Worm (Caenorhabditis elegans) whole organism, midembryonic: ENCODE measurements around the gene srbc-36.

Source experiments
- T22C8.4 ChIP-seq: fragments of 200-800 bp; sonication (Bioruptor generic); IDR thresholded peaks from 2 replicates; pipeline ENCODE4 v1.3.6; 2022; ENCODE audit warnings: missing genetic modification characterization, missing compliant biosample characterization
- cog-1 ChIP-seq: sonication (generic microtip); optimal IDR thresholded peaks from 2 replicates; lab custom pipeline; 2016; ENCODE audit warnings: missing genetic modification characterization, missing compliant biosample characterization
- flt-1 ChIP-seq: fragments of 200-800 bp; sonication (Bioruptor generic); IDR thresholded peaks from 2 replicates; pipeline ENCODE4 v1.3.6; 2022; ENCODE audit warnings: missing genetic modification characterization, missing compliant biosample characterization
- klf-2 ChIP-seq: fragments of 200-800 bp; sonication (Bioruptor generic); conservative IDR thresholded peaks from 2 replicates; pipeline ENCODE4 v1.3.6; 2022; ENCODE audit warnings: missing genetic modification reagents, missing genetic modification characterization, missing compliant biosample characterization
- med-1 ChIP-seq: sonication (generic microtip); optimal IDR thresholded peaks from 2 replicates; lab custom pipeline; 2017; ENCODE audit warnings: missing genetic modification characterization, mild to moderate bottlenecking, missing compliant biosample characterization, antibody characterized with exemption, missing genetic modification reagents; ENCODE audit not compliant: insufficient read depth
- ref-1 ChIP-seq: fragments of 200-800 bp; sonication (Bioruptor generic); conservative IDR thresholded peaks from 2 replicates; pipeline ENCODE4 v1.3.6; 2022; ENCODE audit warnings: missing genetic modification reagents, missing genetic modification characterization, missing compliant biosample characterization
- tab-1 ChIP-seq: fragments of 200-800 bp; sonication (Bioruptor generic); IDR thresholded peaks from 2 replicates; pipeline ENCODE4 v1.3.6; 2022; ENCODE audit warnings: missing genetic modification characterization, missing compliant biosample characterization
- ztf-23 ChIP-seq: fragments of 200-800 bp; sonication (Bioruptor generic); IDR thresholded peaks from 2 replicates; pipeline ENCODE4 v1.3.6; 2022; ENCODE audit warnings: missing genetic modification reagents, missing genetic modification characterization, missing compliant biosample characterization
- ztf-29 ChIP-seq: fragments of 200-800 bp; sonication (Bioruptor generic); IDR thresholded peaks from 2 replicates; pipeline ENCODE4 v1.3.6; 2022; ENCODE audit warnings: missing genetic modification reagents, missing genetic modification characterization, missing compliant biosample characterization

srbc-36 gene

DNA sequence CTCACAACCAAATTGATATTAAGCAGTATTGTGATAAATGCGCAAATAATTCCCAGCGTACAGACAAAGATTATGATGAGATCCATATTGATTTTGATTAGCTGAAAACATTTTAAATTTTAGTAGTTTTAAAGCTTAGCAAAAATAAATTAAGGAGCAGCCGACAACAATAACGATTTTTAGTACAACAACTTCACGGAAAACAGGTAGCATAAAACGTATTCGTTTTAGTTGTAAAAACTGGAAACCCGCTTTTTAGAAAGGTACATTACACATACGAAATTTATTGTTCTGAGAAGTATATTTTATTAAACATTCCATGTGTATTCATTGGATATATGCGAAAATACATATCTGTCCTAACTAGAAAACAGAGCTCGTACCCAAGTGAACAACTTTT is at the start of gene srbc-36:
Gene srbc-36 (minus strand): TSS at position 101 of the 400 bp plus-strand sequence.
- TF ChIP-seq klf-2 (no peak), T22C8.4 (GFP tag; lab: Robert Waterston, UW) (no peak), cog-1 (tag; lab: Kevin White, UChicago) (no peak), ztf-23 (GFP tag; lab: Robert Waterston, UW) (no peak), med-1 (GFP tag; lab: Kevin White, UChicago) (no peak), tab-1 (GFP tag; lab: Robert Waterston, UW) (no peak), ref-1 (no peak), flt-1 (GFP tag; lab: Robert Waterston, UW) (no peak), ztf-29 (GFP tag; lab: Robert Waterston, UW) (no peak)

DNA sequence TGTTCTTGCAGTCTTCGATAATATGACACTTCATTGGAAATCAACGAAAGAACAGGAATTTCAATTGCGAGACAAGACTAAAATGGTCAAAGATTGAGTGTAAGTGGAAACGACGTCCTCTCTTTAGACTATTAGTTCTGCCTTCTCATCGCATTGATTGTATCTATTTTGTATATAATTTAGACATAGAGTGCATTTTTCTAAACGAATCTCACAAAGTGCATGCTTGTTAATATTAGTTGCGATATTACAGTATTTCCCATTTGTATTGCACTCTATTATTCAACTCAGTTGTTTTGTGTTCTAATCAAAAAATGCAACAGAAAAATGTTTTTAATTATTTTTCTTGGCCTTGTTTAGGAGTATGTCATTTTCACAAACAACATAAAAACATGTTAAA is 48.0 kb upstream of the srbc-36 start, which contains the start of gene nhr-93:
Gene nhr-93 (minus strand): TSS at position 101 of the 400 bp plus-strand sequence.
- TF ChIP-seq med-1 (GFP tag; lab: Kevin White, UChicago) (no peak), flt-1 (GFP tag; lab: Robert Waterston, UW) (no peak), T22C8.4 (GFP tag; lab: Robert Waterston, UW) (no peak), tab-1 (GFP tag; lab: Robert Waterston, UW) (no peak), ztf-29 (GFP tag; lab: Robert Waterston, UW) (no peak), klf-2 (no peak), ztf-23 (GFP tag; lab: Robert Waterston, UW) (no peak)

DNA sequence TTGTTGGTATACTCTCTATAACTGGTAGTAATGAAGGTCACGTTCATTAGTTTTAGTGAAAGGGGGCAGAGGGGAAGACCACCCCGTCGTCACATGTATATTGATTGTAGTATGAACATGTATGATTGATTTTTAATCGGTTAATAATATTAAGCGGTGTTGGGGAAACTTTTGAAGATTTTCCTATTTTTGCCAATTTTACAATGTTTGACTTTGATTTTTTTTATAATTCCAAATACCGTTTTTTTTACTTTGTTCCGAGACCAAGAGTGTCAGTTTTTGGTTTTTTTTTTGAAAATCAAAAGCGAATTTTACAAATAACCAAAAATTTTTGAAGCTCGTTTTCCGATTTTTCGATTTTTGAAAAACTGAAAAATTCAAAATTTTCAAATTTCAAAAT is 44.9 kb upstream of the srbc-36 start, which contains the start of gene nhr-221:
Gene nhr-221 (minus strand): TSS at position 101 of the 400 bp plus-strand sequence.
- TF ChIP-seq ref-1 (no peak), ztf-29 (GFP tag; lab: Robert Waterston, UW) (no peak), med-1 (GFP tag; lab: Kevin White, UChicago) (no peak), T22C8.4 (GFP tag; lab: Robert Waterston, UW) (no peak), cog-1 (tag; lab: Kevin White, UChicago) (no peak), klf-2 (no peak), flt-1 (GFP tag; lab: Robert Waterston, UW) (no peak), ztf-23 (GFP tag; lab: Robert Waterston, UW) (no peak), tab-1 (GFP tag; lab: Robert Waterston, UW) (no peak)

DNA sequence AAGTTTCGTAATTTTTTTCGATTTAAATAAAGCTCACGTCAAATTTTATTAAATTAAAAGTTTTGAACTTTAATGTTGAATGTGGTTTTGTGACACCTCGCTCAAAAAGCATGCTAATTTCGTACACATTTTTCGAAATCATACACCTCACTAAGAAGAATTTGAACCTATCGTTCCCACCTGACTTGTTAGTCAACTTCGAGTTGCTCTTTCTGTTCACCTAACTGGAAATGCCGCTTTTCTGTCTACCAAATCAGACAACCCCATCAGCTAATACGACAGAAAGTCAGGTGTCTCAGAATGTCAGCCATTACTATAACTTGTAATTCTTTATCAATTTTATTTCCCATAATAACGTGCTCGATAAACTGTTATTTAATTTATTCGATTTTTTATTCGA is 40.1 kb upstream of the srbc-36 start, which contains the start of gene srbc-66:
Gene srbc-66 (plus strand): TSS at position 301 of the 400 bp plus-strand sequence.
- no peak for TF ChIP-seq klf-2

DNA sequence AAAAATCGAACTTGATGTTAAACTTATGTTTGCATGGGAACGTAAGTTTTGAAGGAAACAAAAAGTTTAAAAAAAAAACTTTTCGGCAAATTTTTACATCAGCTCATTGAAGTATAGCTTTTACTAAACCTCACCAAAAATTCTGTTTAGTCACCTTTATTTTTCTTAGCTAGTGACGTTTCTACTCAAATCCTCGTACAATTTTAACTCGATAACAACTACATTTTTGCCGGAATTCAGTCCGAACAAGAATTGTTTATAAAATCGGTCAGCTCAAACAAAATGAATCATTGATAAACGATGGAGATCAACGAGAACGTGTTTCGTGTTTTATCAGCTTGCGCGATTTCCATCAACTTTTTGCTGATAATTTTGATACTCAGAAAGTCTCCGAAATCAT is 36.5 kb upstream of the srbc-36 start, which contains the start of gene str-260:
Gene str-260 (plus strand): TSS at position 301 of the 400 bp plus-strand sequence.
- TF ChIP-seq med-1 (GFP tag; lab: Kevin White, UChicago) (no peak), cog-1 (tag; lab: Kevin White, UChicago) (no peak), T22C8.4 (GFP tag; lab: Robert Waterston, UW) (no peak), tab-1 (GFP tag; lab: Robert Waterston, UW) (no peak), ztf-23 (GFP tag; lab: Robert Waterston, UW) (no peak), klf-2 (no peak), ref-1 (no peak), ztf-29 (GFP tag; lab: Robert Waterston, UW) (no peak), flt-1 (GFP tag; lab: Robert Waterston, UW) (no peak)

DNA sequence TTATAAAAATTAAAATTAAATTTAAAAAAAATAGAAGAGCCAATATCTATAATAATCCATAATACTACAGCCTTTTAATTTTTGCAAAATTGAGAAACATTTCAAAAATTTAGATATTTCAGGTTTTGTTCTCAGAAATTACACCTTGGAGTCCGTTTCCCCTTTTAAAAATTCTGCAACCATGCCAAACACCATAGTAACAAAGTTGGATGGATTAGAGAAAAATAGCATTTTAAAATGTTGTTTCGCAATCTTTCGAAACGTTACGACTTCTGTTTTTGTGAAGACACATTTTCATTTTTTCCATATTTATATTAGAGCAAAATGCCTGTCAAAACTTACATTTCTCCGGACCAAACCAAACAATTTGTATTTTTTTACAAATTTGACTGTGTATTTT is 34.6 kb upstream of the srbc-36 start, which contains the start of gene T24A6.7:
Gene T24A6.7 (plus strand): TSS at position 301 of the 400 bp plus-strand sequence.
- TF ChIP-seq med-1 (GFP tag; lab: Kevin White, UChicago) (no peak), klf-2 (no peak), ztf-23 (GFP tag; lab: Robert Waterston, UW) (no peak)

DNA sequence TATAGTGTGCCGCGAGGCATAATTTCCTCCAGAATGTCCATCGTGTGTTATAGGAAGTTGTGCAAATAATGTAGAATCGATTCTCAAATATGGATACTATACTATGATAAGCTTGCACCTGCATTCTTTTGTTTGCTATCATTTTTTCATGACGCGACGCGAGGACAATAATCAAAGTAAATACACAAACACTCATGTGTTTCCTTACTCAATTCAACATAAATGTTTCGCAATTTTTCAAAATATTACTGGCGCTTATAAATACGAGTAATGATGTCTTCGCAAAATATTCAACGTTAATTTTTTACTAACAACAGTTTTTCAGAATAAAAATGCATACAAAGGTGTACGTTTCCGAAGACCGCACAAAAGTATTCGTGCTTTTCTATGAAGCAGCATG is 32.9 kb upstream of the srbc-36 start, which contains the start of gene irg-1:
Gene irg-1 (plus strand): TSS at position 326 of the 400 bp plus-strand sequence.
- TF ChIP-seq ztf-23 (GFP tag; lab: Robert Waterston, UW), result no peak

DNA sequence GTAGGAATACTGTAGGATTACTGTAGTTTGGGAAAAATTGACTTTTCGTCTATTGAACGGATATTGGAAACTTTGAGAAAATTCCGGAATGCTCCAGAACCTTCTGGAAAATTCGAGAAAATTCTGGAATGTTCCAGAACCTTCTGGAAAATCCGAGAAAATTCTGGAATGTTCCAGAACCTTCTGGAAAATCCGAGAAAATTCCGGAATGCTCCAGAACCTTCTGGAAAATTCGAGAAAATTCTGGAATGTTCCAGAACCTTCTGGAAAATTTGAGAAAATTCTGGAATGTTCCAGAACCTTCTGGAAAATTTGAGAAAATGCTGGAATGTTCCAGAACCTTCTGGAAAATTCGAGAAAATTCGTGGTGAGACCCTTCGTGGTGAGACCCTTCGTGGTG is 30.1 kb upstream of the srbc-36 start:
- peak; percentile 65; the same call in 1 of the 2 replicates for TF ChIP-seq flt-1 (GFP tag; lab: Robert Waterston, UW)

DNA sequence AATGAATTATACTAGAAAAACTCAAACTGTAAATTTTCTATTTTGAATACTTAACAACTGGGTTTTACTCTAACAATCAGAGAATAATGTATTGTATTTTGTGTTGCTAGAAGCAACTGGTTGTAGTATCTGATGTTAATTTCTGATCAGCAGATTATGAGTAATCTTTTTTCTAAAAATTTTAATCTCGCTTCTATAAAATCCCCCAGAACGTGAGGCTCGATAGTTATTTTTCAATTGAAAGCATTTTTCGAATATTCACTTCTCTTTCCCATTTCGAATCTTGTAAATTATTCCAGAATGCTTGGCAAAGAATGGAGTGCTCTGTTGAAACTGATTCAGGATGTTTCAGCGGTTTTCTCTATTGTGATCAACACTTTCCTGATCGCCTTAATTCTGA is 27.6 kb upstream of the srbc-36 start, which contains the start of gene str-227:
Gene str-227 (plus strand): TSS at position 301 of the 400 bp plus-strand sequence.
- TF ChIP-seq klf-2 (no peak), ref-1 (no peak), cog-1 (tag; lab: Kevin White, UChicago) (no peak), tab-1 (GFP tag; lab: Robert Waterston, UW) (no peak), flt-1 (GFP tag; lab: Robert Waterston, UW) (no peak), T22C8.4 (GFP tag; lab: Robert Waterston, UW) (no peak), ztf-29 (GFP tag; lab: Robert Waterston, UW) (no peak), med-1 (GFP tag; lab: Kevin White, UChicago) (no peak), ztf-23 (GFP tag; lab: Robert Waterston, UW) (no peak)

DNA sequence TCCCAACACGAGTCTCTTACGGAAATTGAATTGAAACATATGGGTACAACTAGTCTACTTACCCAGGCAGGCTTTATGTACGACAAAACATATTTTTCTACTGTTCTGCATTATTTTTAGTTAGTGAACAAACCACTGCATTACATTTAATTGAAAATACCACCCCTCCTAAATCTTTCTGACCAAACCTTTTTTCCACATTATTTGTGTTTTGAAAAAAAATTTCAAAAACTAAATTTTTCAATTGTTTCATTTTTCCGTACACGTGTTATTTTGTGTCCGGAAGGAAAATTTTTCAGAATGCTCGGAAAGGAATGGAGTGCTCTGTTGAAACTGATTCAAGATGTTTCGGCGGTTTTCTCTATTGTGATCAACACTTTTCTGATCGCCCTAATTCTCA is 22.0 kb upstream of the srbc-36 start, which contains the start of gene str-226:
Gene str-226 (plus strand): TSS at position 301 of the 400 bp plus-strand sequence.
- TF ChIP-seq T22C8.4 (GFP tag; lab: Robert Waterston, UW), result no peak
- TF ChIP-seq tab-1 (GFP tag; lab: Robert Waterston, UW), result no peak
- TF ChIP-seq ztf-29 (GFP tag; lab: Robert Waterston, UW), result no peak

DNA sequence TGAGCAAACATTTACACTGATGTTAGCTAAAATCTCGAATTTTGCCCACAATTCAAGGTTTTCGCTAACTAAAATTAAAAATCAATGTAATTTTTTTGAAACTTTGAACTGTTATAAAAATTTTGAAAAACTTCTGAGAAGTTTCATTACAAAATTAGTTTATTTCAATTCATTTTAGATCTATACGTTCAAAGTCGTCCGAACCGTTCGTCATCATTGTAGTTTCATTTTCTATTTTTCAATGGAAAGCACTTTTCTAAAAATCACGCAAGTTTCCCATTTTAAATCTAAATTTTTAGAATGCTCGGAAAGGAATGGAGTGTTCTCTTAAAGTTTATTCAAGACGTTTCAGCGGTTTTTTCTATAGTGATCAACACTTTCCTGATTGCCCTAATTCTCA is 19.5 kb upstream of the srbc-36 start, which contains the start of gene str-228:
Gene str-228 (plus strand): TSS at position 301 of the 400 bp plus-strand sequence.
- TF ChIP-seq klf-2 (no peak), flt-1 (GFP tag; lab: Robert Waterston, UW) (no peak), T22C8.4 (GFP tag; lab: Robert Waterston, UW) (no peak), ztf-29 (GFP tag; lab: Robert Waterston, UW) (no peak), tab-1 (GFP tag; lab: Robert Waterston, UW) (no peak), cog-1 (tag; lab: Kevin White, UChicago) (no peak), ref-1 (no peak), med-1 (GFP tag; lab: Kevin White, UChicago) (no peak), ztf-23 (GFP tag; lab: Robert Waterston, UW) (no peak)
